Worm (Caenorhabditis elegans) whole organism, midembryonic: Measurements from ENCODE around the gene F54B11.10.

ENCODE experiments used
- flt-1 ChIP-seq: fragments of 200-800 bp; sonication (Bioruptor generic); IDR thresholded peaks from 2 replicates; pipeline ENCODE4 v1.3.6; 2022; ENCODE audit warnings: missing genetic modification characterization, missing compliant biosample characterization
- tab-1 ChIP-seq: fragments of 200-800 bp; sonication (Bioruptor generic); IDR thresholded peaks from 2 replicates; pipeline ENCODE4 v1.3.6; 2022; ENCODE audit warnings: missing genetic modification characterization, missing compliant biosample characterization
- ztf-29 ChIP-seq: fragments of 200-800 bp; sonication (Bioruptor generic); IDR thresholded peaks from 2 replicates; pipeline ENCODE4 v1.3.6; 2022; ENCODE audit warnings: missing genetic modification reagents, missing genetic modification characterization, missing compliant biosample characterization

ce11 chrX:13621628-13622027 is 39.7 kb downstream of the F54B11.10 start, which contains the start of gene Y12A6A.1:
- TF ChIP-seq flt-1 (GFP tag; lab: Robert Waterston, UW): no peak
- no peak for TF ChIP-seq tab-1 (GFP tag; lab: Robert Waterston, UW)
- no peak for TF ChIP-seq ztf-29 (GFP tag; lab: Robert Waterston, UW)
